Worm (Caenorhabditis elegans) whole organism, L4/young adult: ENCODE measurements around the gene T04A8.13.

Experiments
- W03F9.2 ChIP-seq: fragments of 150-350 bp; optimal IDR thresholded peaks from 2 replicates; lab custom pipeline; 2014; ENCODE audit warnings: missing biosample characterization, missing genetic modification characterization
- dao-5 ChIP-seq: sonication (generic microtip); optimal IDR thresholded peaks from 2 replicates; lab custom pipeline; 2016; ENCODE audit warnings: missing genotype, missing genetic modification characterization, moderate library complexity, missing compliant biosample characterization
- him-1 ChIP-seq: sonication (generic microtip); optimal IDR thresholded peaks from 2 replicates; lab custom pipeline; 2016; ENCODE audit warnings: missing genotype, missing genetic modification reagents, missing genetic modification characterization, missing compliant biosample characterization

DNA sequence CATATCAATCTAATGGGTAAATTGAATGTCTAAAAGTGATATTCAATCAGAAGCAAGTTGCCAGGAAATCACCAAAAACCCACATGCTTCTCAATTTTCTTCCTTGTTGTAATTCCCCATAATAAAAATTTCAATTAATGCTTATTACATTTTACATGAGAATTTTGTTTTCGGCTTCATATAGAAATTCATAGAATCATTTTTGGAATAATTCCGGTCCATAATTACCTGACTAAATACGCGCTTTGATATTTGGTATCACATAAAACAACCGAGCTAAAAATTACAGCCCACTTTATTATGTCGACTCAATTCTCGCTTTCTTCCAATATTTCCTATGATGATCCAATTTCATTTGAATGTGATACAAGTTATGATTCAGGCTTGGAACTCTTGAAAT is 34.8 kb upstream of the T04A8.13 start, which contains the start of gene srg-13:
- TF ChIP-seq dao-5 (no peak), him-1 (tag; lab: Kevin White, UChicago) (no peak), W03F9.2 (no peak)
